Fruit fly (Drosophila melanogaster) whole organism, embryonic: ENCODE data around the gene Gr39a.

Experiments
- B-H1 ChIP-seq: fragments of 200-800 bp; sonication (Bioruptor generic); IDR thresholded peaks from 3 replicates; pipeline ENCODE4 v1.3.6; 2022; ENCODE audit warnings: missing biosample characterization, missing genetic modification characterization
- Bdp1 ChIP-seq: fragments of 200-800 bp; sonication (Bioruptor generic); optimal IDR thresholded peaks from 3 replicates; lab custom pipeline; 2016; ENCODE audit warnings: missing biosample characterization, missing genetic modification characterization
- CG10979 ChIP-seq: fragments of 200-800 bp; sonication (Bioruptor generic); optimal IDR thresholded peaks from 2 replicates; lab custom pipeline; 2018; ENCODE audit warnings: missing biosample characterization, mild to moderate bottlenecking, missing genetic modification characterization, moderate library complexity
- CG11504 ChIP-seq: fragments of 200-800 bp; sonication (Bioruptor generic); optimal IDR thresholded peaks from 3 replicates; lab custom pipeline; 2019; ENCODE audit warnings: missing biosample characterization, mild to moderate bottlenecking, missing genetic modification characterization, moderate library complexity
- CG12659 ChIP-seq: fragments of 200-800 bp; sonication (Bioruptor generic); optimal IDR thresholded peaks from 3 replicates; lab custom pipeline; 2017; ENCODE audit warnings: mild to moderate bottlenecking, missing biosample characterization, missing genetic modification reagents, missing genetic modification characterization
- CG13894 ChIP-seq: fragments of 200-800 bp; sonication (Bioruptor generic); optimal IDR thresholded peaks from 3 replicates; lab custom pipeline; 2018; ENCODE audit warnings: missing biosample characterization, mild to moderate bottlenecking, missing genetic modification characterization, moderate library complexity
- CG2120 ChIP-seq: fragments of 200-800 bp; sonication (Bioruptor generic); optimal IDR thresholded peaks from 3 replicates; lab custom pipeline; 2016; ENCODE audit warnings: missing biosample characterization, missing genetic modification characterization
- CG3163 ChIP-seq: fragments of 200-800 bp; sonication (Bioruptor generic); optimal IDR thresholded peaks from 3 replicates; lab custom pipeline; 2016; ENCODE audit warnings: missing biosample characterization, missing genetic modification characterization
- CG3847 ChIP-seq: fragments of 200-800 bp; sonication (Bioruptor generic); IDR thresholded peaks from 2 replicates; pipeline ENCODE4 v1.3.6; 2022; ENCODE audit warnings: missing biosample characterization, missing genetic modification characterization
- CG5245 ChIP-seq: fragments of 200-800 bp; sonication (Bioruptor generic); optimal IDR thresholded peaks from 3 replicates; lab custom pipeline; 2016; ENCODE audit warnings: missing biosample characterization, missing genetic modification characterization
- CG6272 ChIP-seq: fragments of 200-800 bp; sonication (Bioruptor generic); IDR thresholded peaks from 2 replicates; pipeline ENCODE4 v1.3.6; 2022; ENCODE audit warnings: missing biosample characterization, missing genetic modification characterization
- CG9215 ChIP-seq: fragments of 200-800 bp; sonication (Bioruptor generic); IDR thresholded peaks from 2 replicates; pipeline ENCODE4 v1.3.6; 2022; ENCODE audit warnings: missing biosample characterization, missing genetic modification characterization
- CG9817 ChIP-seq: fragments of 200-800 bp; sonication (Bioruptor generic); optimal IDR thresholded peaks from 2 replicates; lab custom pipeline; 2018; ENCODE audit warnings: missing biosample characterization, mild to moderate bottlenecking, missing genetic modification characterization, moderate library complexity
- D19A ChIP-seq: fragments of 200-800 bp; optimal IDR thresholded peaks from 3 replicates; lab custom pipeline; 2019; ENCODE audit warnings: missing biosample characterization, mild to moderate bottlenecking, missing genetic modification characterization, moderate library complexity
- D19B ChIP-seq: fragments of 200-800 bp; sonication (Bioruptor generic); optimal IDR thresholded peaks from 2 replicates; lab custom pipeline; 2017; ENCODE audit warnings: missing biosample characterization, mild to moderate bottlenecking, missing genetic modification characterization
- E2f1 ChIP-seq: fragments of 200-800 bp; sonication (Bioruptor generic); IDR thresholded peaks from 2 replicates; pipeline ENCODE4 v1.3.6; 2022; ENCODE audit warnings: missing biosample characterization, missing genetic modification characterization
- E2f2 ChIP-seq: fragments of 200-800 bp; sonication (Bioruptor generic); IDR thresholded peaks from 2 replicates; pipeline ENCODE4 v1.3.6; 2022; ENCODE audit warnings: missing biosample characterization, missing genetic modification characterization
- Elba2 ChIP-seq: fragments of 200-800 bp; sonication (Bioruptor generic); optimal IDR thresholded peaks from 3 replicates; lab custom pipeline; 2016; ENCODE audit warnings: missing biosample characterization, missing genetic modification characterization
- Hey ChIP-seq: fragments of 200-800 bp; sonication (Bioruptor generic); optimal IDR thresholded peaks from 3 replicates; lab custom pipeline; 2018; ENCODE audit warnings: missing biosample characterization, mild to moderate bottlenecking, missing genetic modification characterization
- HmgZ ChIP-seq: fragments of 200-800 bp; sonication (Bioruptor generic); optimal IDR thresholded peaks from 2 replicates; lab custom pipeline; 2018; ENCODE audit warnings: missing biosample characterization, mild to moderate bottlenecking, missing genetic modification characterization
- Hr3 ChIP-seq: fragments of 200-800 bp; sonication (Bioruptor generic); optimal IDR thresholded peaks from 3 replicates; lab custom pipeline; 2016; ENCODE audit warnings: missing biosample characterization, missing genetic modification characterization
- Sry-δ ChIP-seq: fragments of 200-800 bp; sonication (Bioruptor generic); optimal IDR thresholded peaks from 2 replicates; lab custom pipeline; 2016; ENCODE audit warnings: missing biosample characterization, missing genetic modification characterization
- TFAM ChIP-seq: fragments of 200-800 bp; sonication (Bioruptor generic); optimal IDR thresholded peaks from 2 replicates; lab custom pipeline; 2017; ENCODE audit warnings: missing biosample characterization, missing genetic modification characterization, inconsistent platforms
- Xbp1 ChIP-seq: fragments of 200-800 bp; sonication (Bioruptor generic); optimal IDR thresholded peaks from 3 replicates; lab custom pipeline; 2016; ENCODE audit warnings: missing biosample characterization, mild to moderate bottlenecking, missing genetic modification characterization
- ab ChIP-seq: fragments of 200-800 bp; sonication (Bioruptor generic); optimal IDR thresholded peaks from 2 replicates; lab custom pipeline; 2016; ENCODE audit warnings: missing biosample characterization, missing genetic modification characterization
- cad ChIP-seq: fragments of >200 bp; optimal IDR thresholded peaks from 2 replicates; lab custom pipeline; 2017; ENCODE audit warnings: missing biosample characterization, missing genetic modification characterization
- cg ChIP-seq: fragments of 200-800 bp; sonication (Bioruptor generic); optimal IDR thresholded peaks from 3 replicates; lab custom pipeline; 2019; ENCODE audit warnings: missing biosample characterization, mild to moderate bottlenecking, missing genetic modification characterization, moderate library complexity
- croc ChIP-seq: fragments of 200-800 bp; sonication (Bioruptor generic); conservative IDR thresholded peaks from 3 replicates; pipeline ENCODE4 v1.3.6; 2022; ENCODE audit warnings: missing biosample characterization, missing genetic modification characterization
- dysf ChIP-seq: fragments of 200-800 bp; sonication (Bioruptor generic); IDR thresholded peaks from 3 replicates; pipeline ENCODE4 v1.3.6; 2022; ENCODE audit warnings: missing biosample characterization, missing genetic modification characterization
- ewg ChIP-seq: fragments of 200-800 bp; sonication (Bioruptor generic); optimal IDR thresholded peaks from 3 replicates; lab custom pipeline; 2017; ENCODE audit warnings: mild to moderate bottlenecking, missing biosample characterization, missing genetic modification reagents, missing genetic modification characterization
- fd64A ChIP-seq: fragments of 200-800 bp; sonication (Bioruptor generic); optimal IDR thresholded peaks from 3 replicates; lab custom pipeline; 2018; ENCODE audit warnings: missing biosample characterization, mild to moderate bottlenecking, missing genetic modification characterization
- fu2 ChIP-seq: fragments of 200-800 bp; sonication (Bioruptor generic); optimal IDR thresholded peaks from 2 replicates; lab custom pipeline; 2016; ENCODE audit warnings: missing biosample characterization, missing genetic modification characterization
- gem ChIP-seq: fragments of 200-800 bp; sonication (Bioruptor generic); optimal IDR thresholded peaks from 2 replicates; lab custom pipeline; 2019; ENCODE audit warnings: missing biosample characterization, mild to moderate bottlenecking, missing genetic modification characterization, moderate library complexity
- hb ChIP-seq: fragments of 200-800 bp; sonication (Bioruptor generic); IDR thresholded peaks from 3 replicates; pipeline ENCODE4 v1.3.6; 2022; ENCODE audit warnings: missing biosample characterization, missing genetic modification characterization; ENCODE audit not compliant: partially characterized antibody
- jumu ChIP-seq: fragments of 200-800 bp; sonication (Bioruptor generic); optimal IDR thresholded peaks from 3 replicates; lab custom pipeline; 2016; ENCODE audit warnings: missing biosample characterization, missing genetic modification characterization
- lab ChIP-seq: fragments of 200-800 bp; sonication (Bioruptor generic); optimal IDR thresholded peaks from 3 replicates; lab custom pipeline; 2017; ENCODE audit warnings: missing biosample characterization, missing genetic modification characterization, mild to moderate bottlenecking, moderate library complexity, missing genetic modification reagents
- nau ChIP-seq: fragments of 200-800 bp; sonication (Bioruptor generic); optimal IDR thresholded peaks from 3 replicates; lab custom pipeline; 2017; ENCODE audit warnings: missing biosample characterization, mild to moderate bottlenecking, missing genetic modification characterization, missing genetic modification reagents
- nerfin-1 ChIP-seq: fragments of 200-800 bp; sonication (Bioruptor generic); optimal IDR thresholded peaks from 3 replicates; lab custom pipeline; 2019; ENCODE audit warnings: missing biosample characterization, mild to moderate bottlenecking, missing genetic modification characterization, moderate library complexity
- p53 ChIP-seq: fragments of 200-800 bp; sonication (Bioruptor generic); optimal IDR thresholded peaks from 2 replicates; lab custom pipeline; 2016; ENCODE audit warnings: missing biosample characterization, missing genetic modification characterization
- pan ChIP-seq, 4 experiments: fragments of >200 bp in 3 of 4; fragments of 200-800 bp in 1 of 4; sonication (Bioruptor generic) in 1 of 4; optimal IDR thresholded peaks in 3 of 4; IDR thresholded peaks in 1 of 4; 2 replicates each; pipeline versions ENCODE4 v1.3.6 to Lab custom; 2017 to 2022; ENCODE audit warnings: missing biosample characterization in 2 of 4, missing genetic modification characterization in 2 of 4, mixed read lengths in 1 of 4
- pfk ChIP-seq: fragments of 200-800 bp; sonication (Bioruptor generic); optimal IDR thresholded peaks from 2 replicates; lab custom pipeline; 2018; ENCODE audit warnings: missing biosample characterization, mild to moderate bottlenecking, missing genetic modification characterization, moderate library complexity
- pita ChIP-seq: fragments of 200-800 bp; sonication (Bioruptor generic); optimal IDR thresholded peaks from 2 replicates; lab custom pipeline; 2017; ENCODE audit warnings: missing biosample characterization, mild to moderate bottlenecking, missing genetic modification characterization
- salm ChIP-seq: fragments of 200-800 bp; sonication (Bioruptor generic); optimal IDR thresholded peaks from 2 replicates; lab custom pipeline; 2018; ENCODE audit warnings: missing biosample characterization, mild to moderate bottlenecking, missing genetic modification characterization
- sc ChIP-seq, 3 experiments: fragments of >200 bp in 2 of 3; fragments of 200-800 bp in 1 of 3; sonication (Bioruptor generic) in 1 of 3; optimal IDR thresholded peaks; 2 replicates in 2 of 3; 3 replicates in 1 of 3; lab custom pipeline; 2017; ENCODE audit warnings: mild to moderate bottlenecking in 1 of 3, missing biosample characterization in 1 of 3, missing genetic modification characterization in 1 of 3, missing genetic modification reagents in 1 of 3
- seq ChIP-seq: fragments of 200-800 bp; sonication (Bioruptor generic); IDR thresholded peaks from 2 replicates; pipeline ENCODE4 v1.3.6; 2022; ENCODE audit warnings: missing biosample characterization, missing genetic modification characterization
- slou ChIP-seq: fragments of 200-800 bp; sonication (Bioruptor generic); optimal IDR thresholded peaks from 3 replicates; lab custom pipeline; 2016; ENCODE audit warnings: missing biosample characterization, missing genetic modification characterization
- sob ChIP-seq: fragments of 200-800 bp; sonication (Bioruptor generic); IDR thresholded peaks from 2 replicates; pipeline ENCODE4 v1.3.6; 2022; ENCODE audit warnings: missing biosample characterization, missing genetic modification characterization
- vfl ChIP-seq: fragments of 200-800 bp; sonication (Bioruptor generic); optimal IDR thresholded peaks from 2 replicates; lab custom pipeline; 2016; ENCODE audit warnings: missing biosample characterization, missing genetic modification characterization
- zen ChIP-seq: fragments of 200-800 bp; sonication (Bioruptor generic); optimal IDR thresholded peaks from 3 replicates; lab custom pipeline; 2018; ENCODE audit warnings: missing biosample characterization, mild to moderate bottlenecking, missing genetic modification characterization, moderate library complexity

The Gr39a gene

DNA sequence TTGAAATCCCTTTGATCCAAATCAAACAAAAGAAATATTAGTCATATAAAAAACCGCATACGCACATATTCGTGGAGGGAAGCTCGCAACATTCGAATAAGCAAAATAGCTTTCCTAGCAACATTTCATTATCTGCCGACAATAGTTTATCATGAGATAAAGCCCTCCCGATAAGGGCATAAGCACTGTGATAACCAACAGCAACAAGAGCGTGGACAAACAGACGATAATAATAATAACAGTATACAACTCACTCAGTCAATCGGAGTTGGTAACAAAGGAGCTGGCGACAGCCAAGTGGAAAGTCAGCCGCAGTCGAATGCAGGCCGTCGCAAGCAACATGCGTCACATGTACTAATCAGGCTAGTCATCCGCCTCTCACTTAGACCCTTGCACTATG lies 38.8 kb downstream of the Gr39a start (continued):
- TF ChIP-seq jumu: no peak
- TF ChIP-seq CG13894 (tag; lab: Kevin White, UChicago): no peak
- no peak for TF ChIP-seq CG5245 (GFP tag; lab: Kevin White, UChicago)
- no peak for TF ChIP-seq E2f1 (GFP tag; lab: Robert Waterston, UW)

DNA sequence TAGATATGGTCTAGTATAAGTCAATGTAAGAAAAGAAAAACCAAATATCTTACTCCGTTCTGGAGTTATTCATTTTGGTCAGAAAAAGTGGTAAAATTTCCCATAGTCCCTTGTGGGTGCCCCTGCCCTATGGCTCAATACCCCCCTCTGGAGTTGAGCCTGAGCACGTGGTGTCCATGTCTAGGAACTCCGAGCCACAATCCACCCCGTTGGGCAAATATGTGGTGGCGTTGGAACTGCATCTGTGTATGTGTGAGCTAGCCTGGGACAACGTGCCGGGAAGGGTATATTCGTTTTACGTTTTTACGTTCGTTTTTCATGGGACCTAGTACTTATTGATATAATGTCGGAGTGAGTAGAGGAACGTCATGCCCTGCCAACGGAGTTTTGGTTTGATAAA lies 40.3 kb downstream of the Gr39a start:
- TF ChIP-seq salm (tag; lab: Kevin White, UChicago) (no peak), Hey (tag; lab: Kevin White, UChicago) (peak; percentile 37), Hr3 (GFP tag; lab: Kevin White, UChicago) (no peak), Bdp1 (no peak), lab (GFP tag; lab: Kevin White, UChicago) (peak; percentile 9), CG11504 (tag; lab: Kevin White, UChicago) (peak; percentile 39), pita (GFP tag; lab: Kevin White, UChicago) (no peak), cg (GFP tag; lab: Kevin White, UChicago) (peak; percentile 32), fu2 (GFP tag; lab: Kevin White, UChicago) (no peak), hb (GFP tag; lab: Robert Waterston, UW) (no peak), CG9817 (tag; lab: Kevin White, UChicago) (no peak), CG3163 (GFP tag; lab: Kevin White, UChicago) (no peak), nerfin-1 (tag; lab: Kevin White, UChicago) (peak; percentile 78), CG3847 (GFP tag; lab: Robert Waterston, UW) (no peak), cad (GFP tag; lab: Kevin White, UChicago) (no peak), dysf (peak; percentile 28; the same call in 1 of the 3 replicates), CG12659 (peak; percentile 7), gem (peak; percentile 30), D19B (GFP tag; lab: Kevin White, UChicago) (peak; percentile 38), pan (optimal IDR thresholded peaks at IDR 0.05; lab: Kevin White, UChicago) (no peak), pan (GFP tag; optimal IDR thresholded peaks at IDR 0.05 in 1 of 2, IDR thresholded peaks at IDR 0.05 in 1 of 2) (peak in 1 of 2 experiments; percentile 11), ab (GFP tag; lab: Kevin White, UChicago) (no peak), E2f2 (GFP tag; lab: Robert Waterston, UW) (no peak), fd64A (no peak), CG10979 (tag; lab: Kevin White, UChicago) (no peak), CG2120 (GFP tag; lab: Kevin White, UChicago) (peak; percentile 38), zen (tag; lab: Kevin White, UChicago) (no peak), CG6272 (no peak), sob (GFP tag; lab: Robert Waterston, UW) (peak; percentile 39; the same call in 1 of the 2 replicates), sc (optimal IDR thresholded peaks at IDR 0.05; lab: Kevin White, UChicago) (no peak), sc (GFP tag; optimal IDR thresholded peaks at IDR 0.05; lab: Kevin White, UChicago) (no peak), B-H1 (GFP tag; lab: Robert Waterston, UW) (no peak), D19A (tag; lab: Kevin White, UChicago) (peak; percentile 72), seq (no peak), Xbp1 (GFP tag; lab: Kevin White, UChicago) (peak; percentile 9), E2f1 (GFP tag; lab: Robert Waterston, UW) (no peak), vfl (GFP tag; lab: Kevin White, UChicago) (no peak), pfk (GFP tag; lab: Kevin White, UChicago) (no peak), HmgZ (tag; lab: Kevin White, UChicago) (no peak), CG9215 (GFP tag; lab: Robert Waterston, UW) (no peak), croc (GFP tag; lab: Robert Waterston, UW) (no peak), nau (GFP tag; lab: Kevin White, UChicago) (no peak), p53 (GFP tag; lab: Kevin White, UChicago) (no peak), Sry-δ (GFP tag; lab: Kevin White, UChicago) (no peak), TFAM (GFP tag; lab: Kevin White, UChicago) (no peak), Elba2 (no peak), slou (GFP tag; lab: Kevin White, UChicago) (no peak), ewg (GFP tag; lab: Kevin White, UChicago) (no peak)
